Worm (Caenorhabditis elegans) whole organism, L4/young adult: ENCODE data around the gene sru-31.

Experiments
- W03F9.2 ChIP-seq: fragments of 150-350 bp; optimal IDR thresholded peaks from 2 replicates; lab custom pipeline; 2014; ENCODE audit warnings: missing biosample characterization, missing genetic modification characterization
- dao-5 ChIP-seq: sonication (generic microtip); optimal IDR thresholded peaks from 2 replicates; lab custom pipeline; 2016; ENCODE audit warnings: missing genotype, missing genetic modification characterization, moderate library complexity, missing compliant biosample characterization
- him-1 ChIP-seq: sonication (generic microtip); optimal IDR thresholded peaks from 2 replicates; lab custom pipeline; 2016; ENCODE audit warnings: missing genotype, missing genetic modification reagents, missing genetic modification characterization, missing compliant biosample characterization

DNA sequence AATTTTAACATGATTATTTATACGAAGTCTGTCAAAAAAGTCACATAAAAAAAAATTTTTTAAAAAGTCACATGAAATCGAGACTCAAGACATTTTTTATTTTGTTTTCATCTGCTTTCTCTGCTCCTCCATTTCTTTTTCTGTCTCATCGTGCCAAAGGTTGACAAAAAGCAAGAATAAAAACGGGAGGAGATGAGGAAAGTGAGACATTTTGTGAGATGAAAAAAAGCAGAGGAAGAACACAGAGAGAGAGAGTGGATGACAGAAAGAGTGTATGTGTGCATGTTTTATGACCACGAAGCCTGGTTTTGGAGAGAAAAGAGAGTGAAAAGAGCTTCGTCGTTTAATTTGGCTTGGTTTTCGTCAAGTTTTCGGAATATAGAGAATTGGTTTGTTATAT, 37.3 kb downstream of the sru-31 start:
- TF ChIP-seq him-1, result no peak
- TF ChIP-seq dao-5 (tag; lab: Kevin White, UChicago), result no peak
- no peak for TF ChIP-seq W03F9.2 (tag; lab: Kevin White, UChicago)
